ENCODE assay signal across 3 fruit fly cellular contexts in the genomic region with DNA sequence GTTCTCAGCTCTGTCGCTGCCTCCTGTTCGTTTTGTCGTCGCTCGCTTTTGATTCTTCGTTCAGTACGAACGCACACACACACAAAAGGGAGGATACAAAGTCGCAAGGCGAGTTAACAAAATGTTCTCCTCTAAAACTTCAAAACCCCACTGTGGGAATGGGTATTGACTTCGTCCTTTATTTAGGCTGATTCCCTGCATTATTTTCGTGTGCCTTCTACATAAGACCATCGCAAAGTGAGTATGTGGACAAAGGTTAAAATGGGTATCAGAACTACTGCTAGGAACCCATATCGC.
TF ChIP-seq lines count a peak whose summit lies in the region.

No protein-coding gene starts in this region.

- no peak for TF ChIP-seq CTCF in whole organism, embryonic (GFP tag; optimal IDR thresholded peaks at IDR 0.05; lab: Kevin White, UChicago)

TF ChIP-seq in whole organism, embryonic, 481 proteins besides CTCF, POLR2A, EP300 and RAD21:
- TF ChIP-seq Hr3 (GFP tag; optimal IDR thresholded peaks at IDR 0.05; lab: Kevin White, UChicago) (no peak), esg (GFP tag; conservative IDR thresholded peaks at IDR 0.05; lab: Robert Waterston, UW) (no peak), CG11398 (GFP tag; optimal IDR thresholded peaks at IDR 0.05; lab: Kevin White, UChicago) (no peak), HLH4C (GFP tag; IDR thresholded peaks at IDR 0.05; lab: Robert Waterston, UW; ENCODE audit: partially characterized antibody) (0 out of 3 replicates have a peak, but pooled peaks have one; percentile 4), peb (GFP tag; IDR thresholded peaks at IDR 0.05; lab: Robert Waterston, UW) (no peak), Mes4 (GFP tag; optimal IDR thresholded peaks at IDR 0.05; lab: Kevin White, UChicago) (no peak), Poxn (GFP tag; IDR thresholded peaks at IDR 0.05; lab: Robert Waterston, UW) (no peak), tll (GFP tag; optimal IDR thresholded peaks at IDR 0.05; lab: Kevin White, UChicago) (no peak), CG7556 (GFP tag; optimal IDR thresholded peaks at IDR 0.05; lab: Kevin White, UChicago) (no peak)

TF ChIP-seq in whole organism, prepupa, 60 proteins besides CTCF, POLR2A, EP300 and RAD21:
- TF ChIP-seq OdsH (GFP tag; optimal IDR thresholded peaks at IDR 0.05; lab: Kevin White, UChicago) (no peak), dsx (GFP tag; optimal IDR thresholded peaks at IDR 0.05; lab: Kevin White, UChicago; ENCODE audit: poor library complexity, severe bottlenecking) (peak; percentile 93)

TF ChIP-seq in whole organism, pupa, 21 proteins besides CTCF, POLR2A, EP300 and RAD21:
- TF ChIP-seq Ets98B (GFP tag; IDR thresholded peaks at IDR 0.05; lab: Robert Waterston, UW) (no peak), EcR (GFP tag; optimal IDR thresholded peaks at IDR 0.05; lab: Kevin White, UChicago) (peak; percentile 16), CG4496 (GFP tag; IDR thresholded peaks at IDR 0.05; lab: Robert Waterston, UW) (no peak), CG10348 (GFP tag; IDR thresholded peaks at IDR 0.05; lab: Robert Waterston, UW) (no peak), Snoo (tag; optimal IDR thresholded peaks at IDR 0.05; lab: Kevin White, UChicago) (no peak), Pif1B (GFP tag; optimal IDR thresholded peaks at IDR 0.05; lab: Kevin White, UChicago) (no peak)
